Worm (Caenorhabditis elegans) whole organism, late embryonic: ENCODE measurements around the gene sqv-2.
A peak's percentile ranks its signal among the peaks of the same experiment; 100 is the strongest.

Experiments used
- F13H6.1 ChIP-seq: sonication (generic microtip); optimal IDR thresholded peaks from 2 replicates; lab custom pipeline; 2016; ENCODE audit warnings: missing genetic modification characterization, missing compliant biosample characterization
- K02D7.2 ChIP-seq: sonication (generic microtip); optimal IDR thresholded peaks from 2 replicates; lab custom pipeline; 2017; ENCODE audit warnings: mild to moderate bottlenecking, missing genetic modification characterization, missing compliant biosample characterization
- T23F11.4 ChIP-seq: fragments of 200-800 bp; sonication (Bioruptor generic); optimal IDR thresholded peaks from 2 replicates; lab custom pipeline; 2018; ENCODE audit warnings: mild to moderate bottlenecking, missing genetic modification characterization, missing compliant biosample characterization
- Y22D7AL.16 ChIP-seq: sonication (generic microtip); optimal IDR thresholded peaks from 2 replicates; lab custom pipeline; 2016; ENCODE audit warnings: missing genetic modification characterization, missing compliant biosample characterization
- ahr-1 ChIP-seq: sonication (generic microtip); optimal IDR thresholded peaks from 2 replicates; lab custom pipeline; 2016; ENCODE audit warnings: missing genetic modification characterization, missing compliant biosample characterization
- ceh-14 ChIP-seq: sonication (generic microtip); optimal IDR thresholded peaks from 2 replicates; lab custom pipeline; 2016; ENCODE audit warnings: missing genotype, missing genetic modification characterization, missing compliant biosample characterization
- ceh-18 ChIP-seq: sonication (generic microtip); optimal IDR thresholded peaks from 2 replicates; lab custom pipeline; 2016; ENCODE audit warnings: missing genetic modification characterization, missing compliant biosample characterization
- ceh-22 ChIP-seq: sonication (generic microtip); optimal IDR thresholded peaks from 2 replicates; lab custom pipeline; 2017; ENCODE audit warnings: missing biosample characterization, missing genetic modification characterization
- ceh-24 ChIP-seq: sonication (generic microtip); optimal IDR thresholded peaks from 2 replicates; lab custom pipeline; 2016; ENCODE audit warnings: mild to moderate bottlenecking, missing genetic modification characterization, missing compliant biosample characterization
- ceh-31 ChIP-seq: sonication (generic microtip); optimal IDR thresholded peaks from 2 replicates; lab custom pipeline; 2016; ENCODE audit warnings: missing genetic modification characterization, missing compliant biosample characterization
- ceh-45 ChIP-seq: fragments of 200-800 bp; sonication (Bioruptor generic); IDR thresholded peaks from 2 replicates; pipeline ENCODE4 v1.3.6; 2022; ENCODE audit warnings: missing genetic modification reagents, missing genetic modification characterization, missing compliant biosample characterization
- ceh-6 ChIP-seq: fragments of 200-800 bp; sonication (Bioruptor generic); optimal IDR thresholded peaks from 2 replicates; lab custom pipeline; 2018; ENCODE audit warnings: mild to moderate bottlenecking, missing genetic modification characterization, missing compliant biosample characterization
- ceh-9 ChIP-seq: sonication (generic microtip); optimal IDR thresholded peaks from 2 replicates; lab custom pipeline; 2016; ENCODE audit warnings: mild to moderate bottlenecking, missing genetic modification characterization, inconsistent platforms, missing compliant biosample characterization
- che-1 ChIP-seq: sonication (generic microtip); optimal IDR thresholded peaks from 2 replicates; lab custom pipeline; 2016; ENCODE audit warnings: mild to moderate bottlenecking, missing genetic modification characterization, missing compliant biosample characterization
- dmd-4 ChIP-seq: sonication (generic microtip); optimal IDR thresholded peaks from 2 replicates; lab custom pipeline; 2016; ENCODE audit warnings: borderline replicate concordance, missing genetic modification characterization, missing compliant biosample characterization
- dve-1 ChIP-seq: sonication (generic microtip); optimal IDR thresholded peaks from 2 replicates; lab custom pipeline; 2017; ENCODE audit warnings: antibody characterized with exemption, mild to moderate bottlenecking, missing genetic modification characterization, missing compliant biosample characterization
- elt-2 ChIP-seq: sonication (generic microtip); optimal IDR thresholded peaks from 2 replicates; lab custom pipeline; 2016; ENCODE audit warnings: missing genetic modification reagents, missing genetic modification characterization, missing compliant biosample characterization
- ets-4 ChIP-seq: sonication (generic microtip); optimal IDR thresholded peaks from 2 replicates; lab custom pipeline; 2016; ENCODE audit warnings: missing genetic modification characterization, missing compliant biosample characterization
- eyg-1 ChIP-seq: sonication (generic microtip); optimal IDR thresholded peaks from 2 replicates; lab custom pipeline; 2016; ENCODE audit warnings: missing genotype, missing genetic modification characterization, missing compliant biosample characterization
- fkh-10 ChIP-seq: fragments of 150-350 bp; optimal IDR thresholded peaks from 2 replicates; lab custom pipeline; 2014; ENCODE audit warnings: missing biosample characterization, missing genetic modification reagents, missing genetic modification characterization
- fkh-6 ChIP-seq: sonication (generic microtip); optimal IDR thresholded peaks from 2 replicates; lab custom pipeline; 2016; ENCODE audit warnings: missing genetic modification characterization, missing compliant biosample characterization
- gmeb-2 ChIP-seq: sonication (generic microtip); optimal IDR thresholded peaks from 2 replicates; lab custom pipeline; 2016; ENCODE audit warnings: missing genetic modification characterization, inconsistent platforms, missing compliant biosample characterization
- hlh-15 ChIP-seq: sonication (generic microtip); optimal IDR thresholded peaks from 2 replicates; lab custom pipeline; 2016; ENCODE audit warnings: missing genetic modification characterization, missing compliant biosample characterization
- hlh-30 ChIP-seq: sonication (generic microtip); optimal IDR thresholded peaks from 2 replicates; lab custom pipeline; 2017; ENCODE audit warnings: antibody characterized with exemption, missing genetic modification characterization, missing compliant biosample characterization; ENCODE audit not compliant: insufficient read depth
- lim-6 ChIP-seq: sonication (generic microtip); optimal IDR thresholded peaks from 2 replicates; lab custom pipeline; 2016; ENCODE audit warnings: missing genetic modification characterization, missing compliant biosample characterization
- madf-2 ChIP-seq: sonication (generic microtip); optimal IDR thresholded peaks from 2 replicates; lab custom pipeline; 2017; ENCODE audit warnings: missing genetic modification characterization, missing compliant biosample characterization
- mec-3 ChIP-seq: sonication (generic microtip); optimal IDR thresholded peaks from 2 replicates; lab custom pipeline; 2016; ENCODE audit warnings: borderline replicate concordance, missing genetic modification characterization, missing compliant biosample characterization
- nhr-232 ChIP-seq: sonication (generic microtip); optimal IDR thresholded peaks from 2 replicates; lab custom pipeline; 2016; ENCODE audit warnings: missing genetic modification characterization, missing compliant biosample characterization
- npax-4 ChIP-seq: sonication (generic microtip); optimal IDR thresholded peaks from 2 replicates; lab custom pipeline; 2016; ENCODE audit warnings: missing genetic modification characterization, missing compliant biosample characterization
- pax-1 ChIP-seq: fragments of 150-350 bp; optimal IDR thresholded peaks from 2 replicates; lab custom pipeline; 2014; ENCODE audit warnings: missing biosample characterization, missing genetic modification characterization
- pha-2 ChIP-seq: sonication (generic microtip); optimal IDR thresholded peaks from 2 replicates; lab custom pipeline; 2017; ENCODE audit warnings: mild to moderate bottlenecking, missing genetic modification characterization, missing compliant biosample characterization
- pros-1 ChIP-seq: fragments of 150-350 bp; optimal IDR thresholded peaks from 2 replicates; lab custom pipeline; 2014; ENCODE audit warnings: missing biosample characterization, missing genetic modification reagents, missing genetic modification characterization
- syd-9 ChIP-seq: sonication (generic microtip); optimal IDR thresholded peaks from 2 replicates; lab custom pipeline; 2016; ENCODE audit warnings: mild to moderate bottlenecking, missing genetic modification characterization, moderate library complexity, missing compliant biosample characterization
- ttx-3 ChIP-seq: sonication (generic microtip); optimal IDR thresholded peaks from 2 replicates; lab custom pipeline; 2016; ENCODE audit warnings: missing genetic modification reagents, missing genetic modification characterization, missing compliant biosample characterization
- unc-3 ChIP-seq, 2 experiments: fragments of 200-800 bp in 1 of 2; sonication (Bioruptor generic) in 1 of 2; sonication (generic microtip) in 1 of 2; conservative IDR thresholded peaks in 1 of 2; optimal IDR thresholded peaks in 1 of 2; 2 replicates each; pipeline versions ENCODE4 v1.3.6 to Lab custom; 2016 to 2022; ENCODE audit warnings: missing compliant biosample characterization in 2 of 2, missing genetic modification characterization in 2 of 2, missing genetic modification reagents in 1 of 2
- unc-86 ChIP-seq: sonication (generic microtip); optimal IDR thresholded peaks from 2 replicates; lab custom pipeline; 2016; ENCODE audit warnings: missing genetic modification characterization, missing compliant biosample characterization

The sqv-2 gene

ce11 chrII:2864229-2864628, 30.0 kb downstream of the sqv-2 start, which contains the start of gene Y110A2AL.5:
Y110A2AL.5 (plus strand) TSS chrII:2864529.
- TF ChIP-seq eyg-1 (no peak), ceh-31 (no peak), hlh-15 (tag; lab: Kevin White, UChicago) (no peak), ceh-24 (tag; lab: Kevin White, UChicago) (no peak), ceh-22 (tag; lab: Kevin White, UChicago) (no peak)

ce11 chrII:2862557-2863035, 31.6 kb downstream of the sqv-2 start:
- no peak for TF ChIP-seq ceh-6 (GFP tag; lab: Kevin White, UChicago)
- no peak for TF ChIP-seq syd-9 (tag; lab: Kevin White, UChicago)
- TF ChIP-seq gmeb-2 (tag; lab: Kevin White, UChicago), result no peak
- no peak for TF ChIP-seq ahr-1 (tag; lab: Kevin White, UChicago)
- no peak for TF ChIP-seq hlh-30
- peak; percentile 65 for TF ChIP-seq dve-1 (tag; lab: Kevin White, UChicago)
- no peak for TF ChIP-seq ceh-18 (tag; lab: Kevin White, UChicago)

ce11 chrII:2861385-2862099, 32.7 kb downstream of the sqv-2 start:
- no peak for TF ChIP-seq npax-4
- no peak for TF ChIP-seq fkh-10 (GFP tag; lab: Kevin White, UChicago)
- TF ChIP-seq unc-3 (GFP tag; conservative IDR thresholded peaks at IDR 0.05; lab: Robert Waterston, UW), result no peak
- TF ChIP-seq unc-3 (tag; optimal IDR thresholded peaks at IDR 0.05; lab: Kevin White, UChicago), result no peak
- TF ChIP-seq F13H6.1 (tag; lab: Kevin White, UChicago), result no peak
- no peak for TF ChIP-seq mec-3 (tag; lab: Kevin White, UChicago)
- TF ChIP-seq ceh-6 (GFP tag; lab: Kevin White, UChicago), result no peak
- TF ChIP-seq lim-6 (tag; lab: Kevin White, UChicago), result no peak
- TF ChIP-seq unc-86, result no peak
- TF ChIP-seq K02D7.2 (tag; lab: Kevin White, UChicago), result no peak

- TF ChIP-seq fkh-6 (tag; lab: Kevin White, UChicago), result no peak
- no peak for TF ChIP-seq T23F11.4 (GFP tag; lab: Kevin White, UChicago)
- TF ChIP-seq ttx-3, result no peak
- no peak for TF ChIP-seq ceh-6 (GFP tag; lab: Kevin White, UChicago)
- TF ChIP-seq pha-2 (tag; lab: Kevin White, UChicago), result no peak
- TF ChIP-seq F13H6.1 (tag; lab: Kevin White, UChicago), result no peak
- TF ChIP-seq ceh-14 (tag; lab: Kevin White, UChicago), result no peak
- TF ChIP-seq ahr-1 (tag; lab: Kevin White, UChicago), result no peak
- no peak for TF ChIP-seq nhr-232 (tag; lab: Kevin White, UChicago)
- TF ChIP-seq unc-3 (GFP tag; conservative IDR thresholded peaks at IDR 0.05; lab: Robert Waterston, UW), result no peak
- TF ChIP-seq unc-3 (tag; optimal IDR thresholded peaks at IDR 0.05; lab: Kevin White, UChicago), result no peak
- TF ChIP-seq dmd-4 (tag; lab: Kevin White, UChicago), result no peak
- no peak for TF ChIP-seq madf-2 (tag; lab: Kevin White, UChicago)
- peak; percentile 10 for TF ChIP-seq elt-2 (tag; lab: Kevin White, UChicago)
- TF ChIP-seq ceh-9 (tag; lab: Kevin White, UChicago), result no peak
- no peak for TF ChIP-seq npax-4
- no peak for TF ChIP-seq lim-6 (tag; lab: Kevin White, UChicago)
- TF ChIP-seq pros-1 (tag; lab: Kevin White, UChicago), result no peak
- no peak for TF ChIP-seq pax-1
- no peak for TF ChIP-seq ceh-45 (GFP tag; lab: Robert Waterston, UW)
- TF ChIP-seq Y22D7AL.16 (tag; lab: Kevin White, UChicago), result peak; percentile 6
- TF ChIP-seq ets-4 (tag; lab: Kevin White, UChicago), result no peak
- peak; percentile 11 for TF ChIP-seq che-1
Measured at ce11 chrII:2859873-2860821, 34.0 kb downstream of the sqv-2 start.
